Worm (Caenorhabditis elegans): ENCODE measurements around the gene Y69A2AR.25.

Gene Y69A2AR.25

ce11 chrIV:2581483-2581882, 13.3 kb upstream of the Y69A2AR.25 start, which contains the start of gene nhr-242:
TSS of gene nhr-242 (minus strand) at chrIV:2581583.
- no peak for TF ChIP-seq nhr-11 (tag; optimal IDR thresholded peaks at IDR 0.05)
- TF ChIP-seq nhr-28 (tag; optimal IDR thresholded peaks at IDR 0.05), result no peak
- TF ChIP-seq nhr-67 (tag; optimal IDR thresholded peaks at IDR 0.05), result no peak
- no peak for TF ChIP-seq egl-27 (tag; optimal IDR thresholded peaks at IDR 0.05)
- TF ChIP-seq lin-15B (tag; optimal IDR thresholded peaks at IDR 0.05), result no peak
- no peak for TF ChIP-seq egl-5 (tag; optimal IDR thresholded peaks at IDR 0.05)
- TF ChIP-seq nhr-76 (tag; optimal IDR thresholded peaks at IDR 0.05), result no peak
- no peak for TF ChIP-seq mml-1 (tag; optimal IDR thresholded peaks at IDR 0.05)
- TF ChIP-seq nhr-43 (tag; optimal IDR thresholded peaks at IDR 0.05; ENCODE audit: poor library complexity, severe bottlenecking), result no peak
- no peak for TF ChIP-seq elt-3 (tag; optimal IDR thresholded peaks at IDR 0.05)
- no peak for TF ChIP-seq nhr-77 (tag; optimal IDR thresholded peaks at IDR 0.05)
- TF ChIP-seq fkh-10 (GFP tag; optimal IDR thresholded peaks at IDR 0.05), result no peak
- no peak for TF ChIP-seq pqm-1 (tag; optimal IDR thresholded peaks at IDR 0.05)
- no peak for TF ChIP-seq elt-2 (tag; optimal IDR thresholded peaks at IDR 0.05)

ce11 chrIV:2573122-2573521, 5.0 kb upstream of the Y69A2AR.25 start:
- no peak for TF ChIP-seq lin-15B (tag; optimal IDR thresholded peaks at IDR 0.05)
- TF ChIP-seq fkh-10 (GFP tag; optimal IDR thresholded peaks at IDR 0.05), result no peak
- no peak for TF ChIP-seq nhr-77 (tag; optimal IDR thresholded peaks at IDR 0.05)
- no peak for TF ChIP-seq unc-39 (tag; optimal IDR thresholded peaks at IDR 0.05)
- TF ChIP-seq ceh-16 (tag; optimal IDR thresholded peaks at IDR 0.05), result no peak
- TF ChIP-seq elt-1 (tag; optimal IDR thresholded peaks at IDR 0.05), result no peak

ce11 chrIV:2572107-2572506, 3.9 kb upstream of the Y69A2AR.25 start, which contains the start of gene Y69A2AR.51:
TSS of gene Y69A2AR.51 (plus strand) at chrIV:2572407.
- no peak for TF ChIP-seq ztf-4 (tag; optimal IDR thresholded peaks at IDR 0.05)
- TF ChIP-seq elt-3 (tag; optimal IDR thresholded peaks at IDR 0.05), result no peak
- TF ChIP-seq jun-1 (tag; optimal IDR thresholded peaks at IDR 0.05), result no peak
- no peak for TF ChIP-seq pha-4 (tag; optimal IDR thresholded peaks at IDR 0.05)
- no peak for TF ChIP-seq nhr-25 (tag; optimal IDR thresholded peaks at IDR 0.05)
- TF ChIP-seq mdl-1 (tag; optimal IDR thresholded peaks at IDR 0.05), result no peak
- no peak for TF ChIP-seq egl-27 (tag; optimal IDR thresholded peaks at IDR 0.05)
- no peak for TF ChIP-seq nhr-23 (tag; optimal IDR thresholded peaks at IDR 0.05)

- TF ChIP-seq aly-2 (tag; optimal IDR thresholded peaks at IDR 0.05) (no peak), egl-5 (tag; optimal IDR thresholded peaks at IDR 0.05) (no peak), ceh-16 (tag; optimal IDR thresholded peaks at IDR 0.05) (no peak), pqm-1 (tag; optimal IDR thresholded peaks at IDR 0.05) (no peak), eor-1 (tag; optimal IDR thresholded peaks at IDR 0.05) (no peak), ceh-82 (tag; optimal IDR thresholded peaks at IDR 0.05) (no peak), nhr-11 (tag; optimal IDR thresholded peaks at IDR 0.05) (no peak), fkh-2 (tag; optimal IDR thresholded peaks at IDR 0.05) (no peak), ZK546.5 (tag; optimal IDR thresholded peaks at IDR 0.05) (no peak), mdl-1 (tag; optimal IDR thresholded peaks at IDR 0.05) (no peak), nhr-12 (tag; optimal IDR thresholded peaks at IDR 0.05) (no peak), nfya-1 (tag; optimal IDR thresholded peaks at IDR 0.05; ENCODE audit: insufficient read depth) (no peak), nhr-25 (tag; optimal IDR thresholded peaks at IDR 0.05) (no peak), nhr-67 (tag; optimal IDR thresholded peaks at IDR 0.05) (no peak), snpc-4 (tag; optimal IDR thresholded peaks at IDR 0.05) (no peak), nhr-76 (tag; optimal IDR thresholded peaks at IDR 0.05) (no peak), egl-27 (tag; optimal IDR thresholded peaks at IDR 0.05) (no peak), sea-2 (GFP tag; optimal IDR thresholded peaks at IDR 0.05) (no peak), elt-2 (tag; optimal IDR thresholded peaks at IDR 0.05) (no peak), ztf-4 (tag; optimal IDR thresholded peaks at IDR 0.05) (no peak)
These were observed 4.2 kb downstream of the Y69A2AR.25 start, which contains the start of gene Y69A2AR.24 for ce11 chrIV:2563969-2564368. TSS of gene Y69A2AR.24 (minus strand) at chrIV:2564069.

ce11 chrIV:2562071-2562470, 6.1 kb downstream of the Y69A2AR.25 start, which contains the start of gene Y69A2AR.50:
TSS of gene Y69A2AR.50 (plus strand) at chrIV:2562371.
- no peak for TF ChIP-seq snpc-4 (tag; optimal IDR thresholded peaks at IDR 0.05)
- no peak for TF ChIP-seq nhr-237 (tag; optimal IDR thresholded peaks at IDR 0.05)
- no peak for TF ChIP-seq ZK546.5 (tag; optimal IDR thresholded peaks at IDR 0.05)
- no peak for TF ChIP-seq aly-2 (tag; optimal IDR thresholded peaks at IDR 0.05)
- TF ChIP-seq fkh-2 (tag; optimal IDR thresholded peaks at IDR 0.05), result no peak

Data from whole organism, L3 larva.